Fruit fly (Drosophila melanogaster) whole organism, larva: Measurements from ENCODE around the gene Sfp65A.

Source experiments
- noc ChIP-seq: fragments of 200-800 bp; sonication (Bioruptor generic); optimal IDR thresholded peaks from 3 replicates; lab custom pipeline; 2019; ENCODE audit warnings: missing biosample characterization, mild to moderate bottlenecking, missing genetic modification characterization, moderate library complexity

The Sfp65A gene

dm6 chr3L:6342253-6342652 is 7.8 kb upstream of the Sfp65A start:
- no peak for TF ChIP-seq noc (tag; lab: Kevin White, UChicago)

dm6 chr3L:6344243-6344642 is 5.8 kb upstream of the Sfp65A start:
- no peak for TF ChIP-seq noc (tag; lab: Kevin White, UChicago)

dm6 chr3L:6348433-6348832 is 1.6 kb upstream of the Sfp65A start:
- no peak for TF ChIP-seq noc (tag; lab: Kevin White, UChicago)

- no peak for TF ChIP-seq noc (tag; lab: Kevin White, UChicago)
Observed at dm6 chr3L:6352232-6352631, 2.2 kb downstream of the Sfp65A start, which contains the start of gene CG13300. CG13300 (minus strand) TSS chr3L:6352390.

dm6 chr3L:6355032-6355431 is 5.0 kb downstream of the Sfp65A start:
- TF ChIP-seq noc (tag; lab: Kevin White, UChicago), result no peak

- no peak for TF ChIP-seq noc (tag; lab: Kevin White, UChicago)
Observed at dm6 chr3L:6357152-6357551, 7.1 kb downstream of the Sfp65A start.

- no peak for TF ChIP-seq noc (tag; lab: Kevin White, UChicago)
Observed at dm6 chr3L:6358501-6358900, 8.4 kb downstream of the Sfp65A start.

dm6 chr3L:6359205-6359604 is 9.1 kb downstream of the Sfp65A start:
- no peak for TF ChIP-seq noc (tag; lab: Kevin White, UChicago)

dm6 chr3L:6363626-6364025 is 13.6 kb downstream of the Sfp65A start:
- no peak for TF ChIP-seq noc (tag; lab: Kevin White, UChicago)

dm6 chr3L:6364217-6364616 is 14.1 kb downstream of the Sfp65A start:
- no peak for TF ChIP-seq noc (tag; lab: Kevin White, UChicago)

- TF ChIP-seq noc (tag; lab: Kevin White, UChicago), result no peak
Observed at dm6 chr3L:6366629-6367028, 16.6 kb downstream of the Sfp65A start.

dm6 chr3L:6369638-6370195 is 19.6 kb downstream of the Sfp65A start:
- TF ChIP-seq noc (tag; lab: Kevin White, UChicago), result no peak

dm6 chr3L:6371406-6371805 is 21.3 kb downstream of the Sfp65A start:
- TF ChIP-seq noc (tag; lab: Kevin White, UChicago), result no peak

- TF ChIP-seq noc (tag; lab: Kevin White, UChicago), result no peak
Observed at dm6 chr3L:6387754-6388153, 37.7 kb downstream of the Sfp65A start.

dm6 chr3L:6391354-6391753 is 41.3 kb downstream of the Sfp65A start:
- no peak for TF ChIP-seq noc (tag; lab: Kevin White, UChicago)

dm6 chr3L:6392443-6392842 is 42.4 kb downstream of the Sfp65A start:
- TF ChIP-seq noc (tag; lab: Kevin White, UChicago), result no peak

- TF ChIP-seq noc (tag; lab: Kevin White, UChicago), result no peak
Observed at dm6 chr3L:6395907-6396306, 45.8 kb downstream of the Sfp65A start.

- no peak for TF ChIP-seq noc (tag; lab: Kevin White, UChicago)
Observed at dm6 chr3L:6397835-6398234, 47.8 kb downstream of the Sfp65A start.
